Worm (Caenorhabditis elegans): ENCODE results near the gene oac-3.

DNA sequence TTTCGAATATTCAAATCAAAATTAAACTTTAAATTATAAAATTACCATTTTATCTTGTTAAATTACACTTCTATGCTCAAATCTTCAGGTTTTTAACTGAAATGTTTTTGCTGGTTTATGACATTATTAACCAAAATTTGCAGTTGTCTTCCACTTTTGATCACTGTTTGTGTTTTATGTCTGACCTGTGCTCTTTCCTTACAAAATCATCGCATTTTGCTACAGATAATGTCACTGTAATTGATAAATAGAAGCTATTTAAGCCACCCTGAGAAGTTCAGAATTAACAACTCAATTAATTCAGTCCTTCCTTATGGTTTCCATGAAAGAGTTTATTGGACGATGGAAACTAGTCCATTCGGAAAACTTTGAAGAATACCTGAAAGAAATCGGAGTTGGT is 8.8 kb upstream of the oac-3 start, which contains the start of gene lbp-8:
- TF ChIP-seq elt-2 (tag; optimal IDR thresholded peaks at IDR 0.05): no peak
- TF ChIP-seq rnt-1 (tag; optimal IDR thresholded peaks at IDR 0.05): no peak
- no peak for TF ChIP-seq C08G9.2 (tag; optimal IDR thresholded peaks at IDR 0.05)
- TF ChIP-seq tbx-2 (tag; optimal IDR thresholded peaks at IDR 0.05): no peak
- TF ChIP-seq ceh-30 (tag; optimal IDR thresholded peaks at IDR 0.05): no peak
- no peak for TF ChIP-seq ceh-31 (tag; optimal IDR thresholded peaks at IDR 0.05)
- no peak for TF ChIP-seq nhr-232 (tag; optimal IDR thresholded peaks at IDR 0.05)
- no peak for TF ChIP-seq zip-5 (tag; optimal IDR thresholded peaks at IDR 0.05)
- no peak for TF ChIP-seq pha-2 (tag; optimal IDR thresholded peaks at IDR 0.05)
- no peak for TF ChIP-seq ceh-9 (tag; optimal IDR thresholded peaks at IDR 0.05)
- TF ChIP-seq pqm-1 (tag; optimal IDR thresholded peaks at IDR 0.05): no peak
- no peak for TF ChIP-seq pag-3 (tag; optimal IDR thresholded peaks at IDR 0.05; ENCODE audit: borderline replicate concordance)
- TF ChIP-seq unc-86 (tag; optimal IDR thresholded peaks at IDR 0.05): no peak
